Worm (Caenorhabditis elegans): Measurements from ENCODE around the gene srb-1.

srb-1 gene

ce11 chrII:5170932-5171331 lies at the start of gene srb-1:
Gene srb-1, minus strand, starts transcription at chrII:5171032.
- TF ChIP-seq C17E4.6 (GFP tag; IDR thresholded peaks at IDR 0.05) (no peak), Y79H2A.3 (GFP tag; conservative IDR thresholded peaks at IDR 0.05) (no peak), T07F8.4 (tag; optimal IDR thresholded peaks at IDR 0.05) (no peak), sdz-38 (tag; optimal IDR thresholded peaks at IDR 0.05) (no peak), egl-44 (GFP tag; IDR thresholded peaks at IDR 0.05) (no peak), efl-1 (GFP tag; optimal IDR thresholded peaks at IDR 0.05) (no peak), him-1 (tag; optimal IDR thresholded peaks at IDR 0.05) (no peak), ztf-3 (GFP tag; optimal IDR thresholded peaks at IDR 0.05) (no peak), tlf-1 (GFP tag; optimal IDR thresholded peaks at IDR 0.05) (no peak), nfyb-1 (GFP tag; IDR thresholded peaks at IDR 0.05) (no peak), K12H6.12 (tag; optimal IDR thresholded peaks at IDR 0.05) (no peak), hmg-1.2 (GFP tag; IDR thresholded peaks at IDR 0.05) (no peak), F23B12.7 (tag; optimal IDR thresholded peaks at IDR 0.05; ENCODE audit: insufficient read depth) (no peak), Y53F4B.3 (GFP tag; IDR thresholded peaks at IDR 0.05) (no peak), rcor-1 (GFP tag; IDR thresholded peaks at IDR 0.05) (no peak), akir-1 (GFP tag; optimal IDR thresholded peaks at IDR 0.05) (no peak), ceh-100 (GFP tag; IDR thresholded peaks at IDR 0.05) (no peak), let-526 (GFP tag; IDR thresholded peaks at IDR 0.05) (no peak)

ce11 chrII:5218349-5218748 lies 47.5 kb upstream of the srb-1 start:
- no peak for TF ChIP-seq ceh-40 (GFP tag; IDR thresholded peaks at IDR 0.05)
- TF ChIP-seq mcd-1 (GFP tag; IDR thresholded peaks at IDR 0.05), result no peak
- no peak for TF ChIP-seq chd-7 (tag; optimal IDR thresholded peaks at IDR 0.05)
- no peak for TF ChIP-seq Y79H2A.3 (GFP tag; conservative IDR thresholded peaks at IDR 0.05)
- TF ChIP-seq madf-8 (GFP tag; conservative IDR thresholded peaks at IDR 0.05), result no peak
- no peak for TF ChIP-seq unc-62 (GFP tag; optimal IDR thresholded peaks at IDR 0.05)
- TF ChIP-seq let-607 (tag; optimal IDR thresholded peaks at IDR 0.05), result no peak

ce11 chrII:5212675-5213074 lies 41.8 kb upstream of the srb-1 start, which contains the start of gene C34F11.1:
Gene C34F11.1, plus strand, starts transcription at chrII:5212975.
- TF ChIP-seq aptf-3 (GFP tag; IDR thresholded peaks at IDR 0.05), result no peak
- TF ChIP-seq tbx-9 (tag; optimal IDR thresholded peaks at IDR 0.05; ENCODE audit: borderline replicate concordance), result no peak
- no peak for TF ChIP-seq chd-7 (tag; optimal IDR thresholded peaks at IDR 0.05)
- TF ChIP-seq nfyb-1 (GFP tag; IDR thresholded peaks at IDR 0.05), result no peak
- no peak for TF ChIP-seq rpc-1 (optimal IDR thresholded peaks at IDR 0.05)
- no peak for TF ChIP-seq rpc-1 (tag; optimal IDR thresholded peaks at IDR 0.05)
- TF ChIP-seq nfya-1 (tag; optimal IDR thresholded peaks at IDR 0.05; ENCODE audit: borderline replicate concordance, insufficient read depth), result no peak
- TF ChIP-seq zim-3 (tag; optimal IDR thresholded peaks at IDR 0.05), result no peak
- no peak for TF ChIP-seq F57A8.1 (GFP tag; optimal IDR thresholded peaks at IDR 0.05)
- TF ChIP-seq F23B12.7 (tag; optimal IDR thresholded peaks at IDR 0.05; ENCODE audit: insufficient read depth), result no peak
- TF ChIP-seq ztf-26 (tag; optimal IDR thresholded peaks at IDR 0.05), result no peak
- no peak for TF ChIP-seq dpl-1 (GFP tag; optimal IDR thresholded peaks at IDR 0.05)
- no peak for TF ChIP-seq ceh-27 (GFP tag; optimal IDR thresholded peaks at IDR 0.05)
- no peak for TF ChIP-seq hlh-12 (tag; optimal IDR thresholded peaks at IDR 0.05)
- no peak for TF ChIP-seq B0336.3 (GFP tag; IDR thresholded peaks at IDR 0.05)
- no peak for TF ChIP-seq lin-26 (GFP tag; IDR thresholded peaks at IDR 0.05)

Data from whole organism, young adult.